Worm (Caenorhabditis elegans) whole organism, L4/young adult: Measurements from ENCODE around the gene gbh-1.

Experiments
- W03F9.2 ChIP-seq: fragments of 150-350 bp; optimal IDR thresholded peaks from 2 replicates; lab custom pipeline; 2014; ENCODE audit warnings: missing biosample characterization, missing genetic modification characterization
- dao-5 ChIP-seq: sonication (generic microtip); optimal IDR thresholded peaks from 2 replicates; lab custom pipeline; 2016; ENCODE audit warnings: missing genotype, missing genetic modification characterization, moderate library complexity, missing compliant biosample characterization
- him-1 ChIP-seq: sonication (generic microtip); optimal IDR thresholded peaks from 2 replicates; lab custom pipeline; 2016; ENCODE audit warnings: missing genotype, missing genetic modification reagents, missing genetic modification characterization, missing compliant biosample characterization

gbh-1 gene

DNA sequence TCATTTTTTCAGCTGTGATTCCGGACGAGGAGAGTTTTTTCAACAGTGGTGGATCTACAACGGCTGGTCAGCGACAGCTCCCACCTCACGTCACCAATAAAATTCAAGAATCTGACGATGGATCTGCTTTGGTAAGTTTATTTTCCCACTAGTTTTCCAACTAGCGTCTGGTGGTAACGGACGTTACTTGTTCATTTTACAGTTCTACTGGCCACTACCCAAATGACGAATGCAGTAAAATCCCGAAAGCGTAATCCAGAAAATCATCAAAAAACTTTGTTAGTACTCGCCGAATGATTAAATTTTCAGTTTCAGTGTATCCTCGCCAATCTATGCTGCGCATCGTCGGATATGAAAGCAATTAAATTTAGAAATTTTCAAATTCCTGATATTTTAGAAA lies 34.0 kb downstream of the gbh-1 start:
- TF ChIP-seq W03F9.2 (tag; lab: Kevin White, UChicago) (no peak), him-1 (no peak), dao-5 (no peak)

DNA sequence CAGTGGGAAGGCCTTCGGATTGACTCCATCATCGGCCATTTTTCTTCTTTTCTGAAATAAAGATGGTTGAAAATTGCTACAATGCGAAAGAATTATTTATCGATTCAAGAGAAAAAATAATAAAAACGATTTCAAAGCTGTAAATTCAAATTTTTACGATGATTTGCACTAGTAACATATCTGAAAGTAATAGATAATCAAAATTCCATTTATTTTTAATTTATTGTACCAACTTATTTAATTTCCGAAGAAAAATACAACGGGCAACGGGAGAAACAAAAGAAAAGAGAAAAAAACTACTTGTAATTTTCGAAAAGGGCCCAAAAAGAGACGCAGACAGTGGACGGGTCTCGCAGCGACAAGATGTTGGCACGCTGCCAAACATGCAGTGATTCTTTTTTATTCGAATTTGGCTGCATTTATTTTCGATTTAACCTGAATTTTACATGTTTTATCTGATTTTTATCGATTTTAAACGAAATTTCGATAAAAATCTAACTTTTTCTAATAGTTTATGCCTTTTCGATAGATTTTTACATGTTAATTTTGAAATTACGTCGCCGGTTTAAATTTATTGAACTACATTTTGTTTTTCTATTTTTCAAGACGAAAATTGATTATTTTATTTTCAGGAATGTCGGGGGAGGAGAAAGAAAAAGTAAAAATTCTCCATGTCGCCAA lies 34.9 kb downstream of the gbh-1 start, which contains the start of the genes snu-13 and rsp-7:
Gene snu-13, minus strand, starts transcription at position 51 of the 681 bp plus-strand sequence.
Gene rsp-7, plus strand, starts transcription at position 631 of the 681 bp plus-strand sequence.
- TF ChIP-seq him-1 (no peak), W03F9.2 (tag; lab: Kevin White, UChicago) (peak; percentile 90)

DNA sequence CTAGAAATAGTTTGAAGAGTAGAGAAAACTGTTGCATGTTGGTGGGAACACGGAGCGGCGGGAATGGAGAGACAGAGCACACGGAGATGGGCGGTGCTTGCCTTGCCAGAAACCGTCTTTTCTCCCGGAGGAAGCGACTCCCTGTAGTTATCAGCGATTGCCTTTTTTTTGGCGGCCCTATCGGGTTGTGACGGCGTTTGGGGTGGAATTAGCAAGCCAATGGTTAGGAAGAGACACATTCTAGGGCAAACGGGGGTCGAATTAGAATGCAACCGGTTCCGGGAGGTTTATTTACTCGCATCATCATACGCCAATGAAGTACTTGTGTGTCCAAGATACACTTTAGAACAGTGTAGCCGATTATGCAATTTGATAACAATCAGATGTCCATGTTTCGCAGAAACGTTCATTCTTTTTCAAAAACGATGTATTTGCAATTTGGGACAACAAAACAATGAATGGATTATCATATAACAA lies 35.9 kb downstream of the gbh-1 start, which contains the start of gene lact-3:
Gene lact-3, minus strand, starts transcription at position 51 of the 477 bp plus-strand sequence.
- TF ChIP-seq him-1 (no peak), W03F9.2 (tag; lab: Kevin White, UChicago) (no peak), dao-5 (no peak)

DNA sequence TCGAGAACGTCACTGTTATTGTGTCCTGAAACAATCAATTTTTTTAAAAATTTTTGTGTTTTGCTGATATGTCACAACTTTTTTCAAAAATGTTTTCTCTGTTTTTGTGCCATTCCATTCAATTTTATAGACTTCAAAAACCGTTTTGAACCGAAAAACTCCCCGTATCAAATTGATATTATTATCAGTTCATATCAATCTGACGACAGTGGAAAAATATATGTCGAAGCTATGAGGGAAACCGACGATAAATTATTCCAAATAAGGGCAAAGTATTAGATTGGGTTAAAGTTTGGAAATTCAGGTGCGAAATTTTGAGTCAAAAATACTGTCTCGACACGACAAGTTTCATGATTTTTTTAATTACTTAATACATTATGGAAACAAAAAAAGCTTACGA lies 37.2 kb downstream of the gbh-1 start:
- TF ChIP-seq him-1 (no peak), dao-5 (no peak), W03F9.2 (tag; lab: Kevin White, UChicago) (no peak)

DNA sequence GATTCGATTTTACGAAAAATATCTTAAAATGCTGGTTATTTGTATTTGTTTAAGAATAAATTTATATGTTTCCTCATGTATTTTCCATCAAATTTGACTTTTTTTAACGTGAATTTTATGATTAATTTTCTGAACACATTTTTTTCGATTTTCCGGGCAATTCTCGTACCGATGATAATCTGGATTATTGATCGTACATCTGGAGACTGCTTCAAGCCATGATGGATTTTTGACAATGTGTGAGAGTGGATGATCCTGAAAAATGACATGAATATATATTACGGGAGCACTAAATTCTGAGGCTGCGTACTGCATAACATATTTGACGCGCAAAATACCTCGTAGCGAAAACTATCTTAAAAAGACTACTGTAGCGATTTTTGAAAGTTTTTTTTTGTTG lies 39.2 kb downstream of the gbh-1 start:
- TF ChIP-seq dao-5 (no peak), him-1 (no peak), W03F9.2 (tag; lab: Kevin White, UChicago) (no peak)

DNA sequence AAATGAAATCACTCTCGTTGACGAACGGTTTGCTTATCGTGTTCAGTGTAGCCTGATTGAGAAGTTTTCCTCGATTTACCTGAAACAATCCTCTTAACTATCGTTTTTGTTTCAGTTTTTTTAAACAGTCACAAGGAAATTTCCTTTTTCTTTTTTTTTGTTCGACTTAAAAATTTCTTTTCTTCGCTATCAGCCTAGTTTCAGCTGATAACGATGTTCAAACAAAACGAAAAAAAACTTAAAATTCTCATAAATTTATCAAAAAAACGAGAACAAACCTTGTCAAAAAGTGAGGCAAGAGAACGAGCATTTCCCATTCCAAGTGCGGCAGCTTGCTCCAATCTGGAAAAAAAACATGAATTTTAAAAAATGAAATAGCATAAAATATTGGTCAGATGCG lies 40.0 kb downstream of the gbh-1 start:
- no peak for TF ChIP-seq him-1
- TF ChIP-seq W03F9.2 (tag; lab: Kevin White, UChicago): no peak
- no peak for TF ChIP-seq dao-5

DNA sequence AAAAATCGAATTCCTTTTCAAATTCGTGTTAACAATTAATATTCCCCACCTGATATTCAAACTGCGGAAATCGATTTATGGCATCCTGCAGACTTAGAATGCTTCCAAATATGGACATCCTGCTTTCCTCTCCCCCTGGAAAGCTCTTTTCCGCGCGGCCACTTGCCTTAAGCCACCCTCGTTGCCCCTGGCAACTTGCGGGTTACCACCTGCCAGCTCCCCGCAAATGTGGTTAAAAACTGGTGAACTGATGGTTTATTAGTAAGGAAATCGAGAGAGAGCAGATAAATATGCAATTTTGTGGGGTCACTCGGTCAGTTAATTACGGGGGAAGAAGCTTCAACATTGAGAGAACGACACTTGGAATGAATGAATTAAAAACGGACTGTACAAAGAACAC lies 41.5 kb downstream of the gbh-1 start, which contains the start of gene nphp-1:
Gene nphp-1, minus strand, starts transcription at position 145 of the 400 bp plus-strand sequence.
- no peak for TF ChIP-seq W03F9.2 (tag; lab: Kevin White, UChicago)
- no peak for TF ChIP-seq dao-5
- no peak for TF ChIP-seq him-1

DNA sequence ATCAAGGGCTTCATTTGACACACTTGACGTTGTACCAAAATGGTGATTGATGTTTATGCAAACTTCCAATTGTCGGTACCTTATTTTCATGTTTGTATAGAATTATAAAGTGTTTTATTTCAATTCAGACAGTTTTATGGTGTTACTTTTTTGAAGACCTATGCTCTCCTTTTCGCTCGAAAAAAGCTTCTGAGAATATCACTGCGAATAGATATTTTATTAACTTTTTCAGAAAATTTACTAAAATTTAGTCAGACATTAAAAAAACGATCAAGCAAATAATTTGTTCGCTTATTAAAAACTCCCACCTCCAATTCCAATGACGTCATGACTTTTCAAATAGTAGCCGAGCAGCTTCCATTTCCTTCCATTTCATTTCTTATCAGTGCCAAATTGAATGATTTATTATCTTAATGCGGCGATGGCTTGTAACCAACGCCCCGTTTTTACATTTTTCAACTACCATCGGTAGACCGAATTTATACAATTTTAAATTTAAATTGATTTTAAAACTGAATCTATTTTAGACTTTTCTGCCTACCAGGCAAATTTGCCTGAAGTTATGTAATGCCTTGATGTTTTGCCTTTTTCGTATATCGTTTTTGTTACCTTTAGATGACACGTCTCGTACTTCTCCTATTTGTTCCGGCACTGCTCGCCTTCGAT lies 46.6 kb downstream of the gbh-1 start, which contains the start of gene M28.10:
Gene M28.10, plus strand, starts transcription at position 616 of the 666 bp plus-strand sequence.
- TF ChIP-seq W03F9.2 (tag; lab: Kevin White, UChicago) (no peak), dao-5 (no peak), him-1 (no peak)

DNA sequence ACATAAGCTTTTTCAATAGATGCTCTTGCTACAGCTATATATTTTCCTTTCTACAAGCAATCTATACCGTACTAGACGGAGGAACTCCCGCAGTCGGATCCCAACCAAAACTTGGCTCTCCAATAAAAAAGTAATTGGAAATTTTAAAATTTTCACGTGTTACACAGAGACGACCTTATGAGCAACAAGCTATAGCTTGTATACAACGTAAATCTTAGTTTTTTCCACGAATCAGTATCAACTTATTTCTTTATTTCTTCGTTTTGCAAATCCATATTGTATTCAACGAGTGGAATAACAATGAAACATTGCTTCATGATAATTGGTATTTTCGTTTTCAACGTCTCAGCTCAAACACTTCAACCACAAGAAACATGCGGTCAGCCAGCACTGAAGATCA lies 50.2 kb downstream of the gbh-1 start, which contains the start of gene M28.4:
Gene M28.4, plus strand, starts transcription at position 301 of the 400 bp plus-strand sequence.
- no peak for TF ChIP-seq him-1
- no peak for TF ChIP-seq W03F9.2 (tag; lab: Kevin White, UChicago)
- TF ChIP-seq dao-5: no peak
